Fruit fly (Drosophila melanogaster): ENCODE data around the gene Acbp1.

Gene Acbp1

dm6 chr2L:8156682-8157081, 5.6 kb downstream of the Acbp1 start (continued):
- TF ChIP-seq CG15514 (GFP tag; optimal IDR thresholded peaks at IDR 0.05): peak; percentile 82
- no peak for TF ChIP-seq rib (GFP tag; IDR thresholded peaks at IDR 0.05)
- peak; percentile 74 for TF ChIP-seq Bteb2 (GFP tag; optimal IDR thresholded peaks at IDR 0.05)
- TF ChIP-seq CG17612 (GFP tag; IDR thresholded peaks at IDR 0.05): no peak
- TF ChIP-seq gsb-n (tag; optimal IDR thresholded peaks at IDR 0.05): no peak
- peak; percentile 45 for TF ChIP-seq CG9437 (GFP tag; optimal IDR thresholded peaks at IDR 0.05)
- TF ChIP-seq NK7.1 (GFP tag; optimal IDR thresholded peaks at IDR 0.05): peak; percentile 51
- peak; percentile 48 for TF ChIP-seq CG15479 (GFP tag; optimal IDR thresholded peaks at IDR 0.05)
- peak; percentile 76 for TF ChIP-seq Fer3 (tag; optimal IDR thresholded peaks at IDR 0.05)
- TF ChIP-seq CG9932 (GFP tag; IDR thresholded peaks at IDR 0.05): peak; percentile 73
- TF ChIP-seq CG4730 (GFP tag; IDR thresholded peaks at IDR 0.05): peak; percentile 54; the same call in 1 of the 2 replicates
- TF ChIP-seq CG2889 (GFP tag; IDR thresholded peaks at IDR 0.05): no peak
- no peak for TF ChIP-seq Stat92E (GFP tag; optimal IDR thresholded peaks at IDR 0.05)
- no peak for TF ChIP-seq dimm (GFP tag; IDR thresholded peaks at IDR 0.05)
- TF ChIP-seq org-1 (GFP tag; optimal IDR thresholded peaks at IDR 0.05): no peak
- peak; percentile 69 for TF ChIP-seq Side (GFP tag; optimal IDR thresholded peaks at IDR 0.05)
- no peak for TF ChIP-seq cato (GFP tag; optimal IDR thresholded peaks at IDR 0.05; ENCODE audit: borderline replicate concordance)
- peak; percentile 67 for TF ChIP-seq Aef1 (GFP tag; IDR thresholded peaks at IDR 0.05)
- no peak for TF ChIP-seq CG11456 (GFP tag; IDR thresholded peaks at IDR 0.05)
- peak; percentile 54 for TF ChIP-seq CG12155 (GFP tag; optimal IDR thresholded peaks at IDR 0.05)
- peak; percentile 76 for TF ChIP-seq nmo (GFP tag; optimal IDR thresholded peaks at IDR 0.05)
- TF ChIP-seq ci (GFP tag; IDR thresholded peaks at IDR 0.05): peak; percentile 80; the same call in 2 of the 3 replicates
- peak in 1 of 3 experiments; percentile 41 for TF ChIP-seq lola (GFP tag; optimal IDR thresholded peaks at IDR 0.05)
- TF ChIP-seq Elba2 (GFP tag; optimal IDR thresholded peaks at IDR 0.05): no peak
- TF ChIP-seq CG13123 (GFP tag; optimal IDR thresholded peaks at IDR 0.05): peak; percentile 24
- 0 out of 2 replicates have a peak, but pooled peaks have one; percentile 52 for TF ChIP-seq CG11247 (GFP tag; IDR thresholded peaks at IDR 0.05)
- TF ChIP-seq sc (optimal IDR thresholded peaks at IDR 0.05): no peak
- TF ChIP-seq sc (GFP tag; optimal IDR thresholded peaks at IDR 0.05): peak; percentile 12
- peak; percentile 59 for TF ChIP-seq ara (GFP tag; IDR thresholded peaks at IDR 0.05)
- peak; percentile 52 for TF ChIP-seq CG4404 (GFP tag; IDR thresholded peaks at IDR 0.05)
- TF ChIP-seq CG10462 (GFP tag; optimal IDR thresholded peaks at IDR 0.05): no peak
- peak; percentile 41 for TF ChIP-seq CG9609 (GFP tag; optimal IDR thresholded peaks at IDR 0.05)
- 0 out of 2 replicates have a peak, but pooled peaks have one; percentile 39 for TF ChIP-seq Atf6 (GFP tag; IDR thresholded peaks at IDR 0.05)
- TF ChIP-seq scrt (GFP tag; optimal IDR thresholded peaks at IDR 0.05): peak; percentile 95
- TF ChIP-seq CG18764 (GFP tag; optimal IDR thresholded peaks at IDR 0.05): peak; percentile 59
- TF ChIP-seq ham (GFP tag; IDR thresholded peaks at IDR 0.05): no peak
- no peak for TF ChIP-seq klu (GFP tag; IDR thresholded peaks at IDR 0.05)
- peak; percentile 59 for TF ChIP-seq CG15696 (tag; optimal IDR thresholded peaks at IDR 0.05)
- TF ChIP-seq Usf (GFP tag; optimal IDR thresholded peaks at IDR 0.05): no peak
- no peak for TF ChIP-seq CG15601 (tag; optimal IDR thresholded peaks at IDR 0.05)
- peak; percentile 26 for TF ChIP-seq CG8290 (GFP tag; optimal IDR thresholded peaks at IDR 0.05)
- peak in 1 of 2 experiments; percentile 83 for TF ChIP-seq CG8290 (tag; optimal IDR thresholded peaks at IDR 0.05)
- peak; percentile 57 for TF ChIP-seq CrebB (tag; optimal IDR thresholded peaks at IDR 0.05)
- peak; percentile 36 for TF ChIP-seq CG4424 (GFP tag; optimal IDR thresholded peaks at IDR 0.05)
- no peak for TF ChIP-seq pfk (GFP tag; optimal IDR thresholded peaks at IDR 0.05)
- TF ChIP-seq CG12769 (tag; optimal IDR thresholded peaks at IDR 0.05): peak; percentile 75
- peak; percentile 53; the same call in 2 of the 3 replicates for TF ChIP-seq CG11093 (GFP tag; IDR thresholded peaks at IDR 0.05)
- no peak for TF ChIP-seq dati (GFP tag; IDR thresholded peaks at IDR 0.05)
- TF ChIP-seq Scr (GFP tag; IDR thresholded peaks at IDR 0.05; ENCODE audit: partially characterized antibody): no peak
- TF ChIP-seq nerfin-2 (GFP tag; IDR thresholded peaks at IDR 0.05; ENCODE audit: partially characterized antibody): no peak
- peak; percentile 76 for TF ChIP-seq phol (tag; optimal IDR thresholded peaks at IDR 0.05)

Measured in whole organism, embryonic.